Fruit fly (Drosophila melanogaster): ENCODE measurements around the gene CG12316.

Gene CG12316

DNA sequence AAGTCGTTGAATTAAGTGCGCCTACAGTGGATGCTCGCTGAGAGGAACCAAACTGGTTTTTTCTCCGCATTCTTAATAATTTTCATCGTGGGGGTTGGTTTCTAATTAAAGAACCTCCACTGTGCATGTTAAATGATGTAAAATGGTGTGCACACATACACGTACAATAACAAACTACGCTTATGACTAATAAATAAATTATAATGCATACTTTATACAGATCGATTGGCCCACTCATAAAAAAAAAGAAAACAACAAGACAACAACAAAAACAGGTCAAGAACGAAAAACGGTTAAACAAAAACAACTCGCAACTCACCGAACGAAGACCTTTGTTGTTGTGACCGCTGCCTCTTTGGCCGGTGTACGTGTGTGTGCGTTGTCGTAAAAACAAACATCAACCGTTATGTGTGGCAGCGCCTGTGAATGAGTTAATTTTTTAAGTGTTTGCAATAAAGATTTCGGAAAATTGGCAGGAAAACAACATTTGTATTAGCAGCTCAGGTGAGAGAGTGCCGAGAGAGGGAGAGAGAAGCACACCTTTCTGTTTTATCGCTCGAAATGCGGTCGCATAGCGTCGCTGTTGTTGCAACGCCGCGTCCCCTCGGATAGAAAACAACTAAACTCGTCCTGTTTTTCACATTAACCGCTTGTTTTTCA is 42.7 kb downstream of the CG12316 start:
- TF ChIP-seq H15 (GFP tag; IDR thresholded peaks at IDR 0.05) (no peak), sr (GFP tag; IDR thresholded peaks at IDR 0.05) (no peak), Trl (optimal IDR thresholded peaks at IDR 0.05) (peak; percentile 64 to 71), Trl (GFP tag; optimal IDR thresholded peaks at IDR 0.05) (no peak), ewg (GFP tag; optimal IDR thresholded peaks at IDR 0.05) (no peak), Doc3 (GFP tag; IDR thresholded peaks at IDR 0.05; ENCODE audit: partially characterized antibody) (0 out of 3 replicates have a peak, but pooled peaks have one; percentile 19), CG8924 (tag; optimal IDR thresholded peaks at IDR 0.05) (peak; percentile 26), Med (GFP tag) (peak; percentile 84), row (GFP tag; IDR thresholded peaks at IDR 0.05) (peak; percentile 45; the same call in 1 of the 3 replicates), stwl (tag; optimal IDR thresholded peaks at IDR 0.05) (no peak), Hr3 (GFP tag; optimal IDR thresholded peaks at IDR 0.05) (no peak), CG13296 (GFP tag; optimal IDR thresholded peaks at IDR 0.05) (peak; percentile 10), HmgZ (tag; optimal IDR thresholded peaks at IDR 0.05) (peak; percentile 6), Sry-β (GFP tag; optimal IDR thresholded peaks at IDR 0.05) (no peak), sqz (GFP tag; optimal IDR thresholded peaks at IDR 0.05) (peak; percentile 56), ems (GFP tag; optimal IDR thresholded peaks at IDR 0.05) (no peak), nerfin-1 (tag; optimal IDR thresholded peaks at IDR 0.05) (peak; percentile 18), Drgx (GFP tag; IDR thresholded peaks at IDR 0.05) (peak; percentile 48), Vsx1 (GFP tag; optimal IDR thresholded peaks at IDR 0.05) (no peak), CG13123 (GFP tag; optimal IDR thresholded peaks at IDR 0.05) (no peak), sug (tag; optimal IDR thresholded peaks at IDR 0.05) (peak; percentile 6), Hr51 (GFP tag; optimal IDR thresholded peaks at IDR 0.05) (no peak), sc (optimal IDR thresholded peaks at IDR 0.05) (no peak), sc (GFP tag; optimal IDR thresholded peaks at IDR 0.05) (no peak), CG43689 (GFP tag; IDR thresholded peaks at IDR 0.05) (no peak), CoRest (tag; optimal IDR thresholded peaks at IDR 0.05) (no peak), CG15601 (tag; optimal IDR thresholded peaks at IDR 0.05) (peak; percentile 14), vnd (GFP tag; IDR thresholded peaks at IDR 0.05; ENCODE audit: partially characterized antibody) (no peak), CG11398 (GFP tag; optimal IDR thresholded peaks at IDR 0.05) (no peak), Bteb2 (GFP tag; optimal IDR thresholded peaks at IDR 0.05) (no peak), CG15011 (GFP tag; optimal IDR thresholded peaks at IDR 0.05) (no peak), org-1 (GFP tag; optimal IDR thresholded peaks at IDR 0.05) (no peak), Antp (GFP tag; optimal IDR thresholded peaks at IDR 0.05) (no peak), CG11504 (tag; optimal IDR thresholded peaks at IDR 0.05) (peak; percentile 23), CG2199 (GFP tag; IDR thresholded peaks at IDR 0.05) (0 out of 3 replicates have a peak, but pooled peaks have one; percentile 63), CG7372 (GFP tag; IDR thresholded peaks at IDR 0.05) (no peak), CG8359 (GFP tag; optimal IDR thresholded peaks at IDR 0.05; ENCODE audit: borderline replicate concordance) (no peak), Hand (GFP tag; optimal IDR thresholded peaks at IDR 0.05) (no peak), wor (GFP tag; IDR thresholded peaks at IDR 0.05) (no peak), cato (GFP tag; optimal IDR thresholded peaks at IDR 0.05; ENCODE audit: borderline replicate concordance) (no peak), repo (GFP tag; optimal IDR thresholded peaks at IDR 0.05) (no peak), D19A (tag; optimal IDR thresholded peaks at IDR 0.05) (peak; percentile 23), grn (GFP tag; optimal IDR thresholded peaks at IDR 0.05) (no peak), Chrac-16 (GFP tag; optimal IDR thresholded peaks at IDR 0.05) (no peak), CG2120 (GFP tag; optimal IDR thresholded peaks at IDR 0.05) (peak; percentile 26), mld (GFP tag; IDR thresholded peaks at IDR 0.05; ENCODE audit: partially characterized antibody) (no peak), gro (GFP tag; optimal IDR thresholded peaks at IDR 0.05) (no peak), CG4360 (GFP tag; IDR thresholded peaks at IDR 0.05) (peak; percentile 80), fru (optimal IDR thresholded peaks at IDR 0.05) (no peak), CG12299 (tag; optimal IDR thresholded peaks at IDR 0.05) (no peak), toy (GFP tag; IDR thresholded peaks at IDR 0.05) (no peak)
